Fruit fly (Drosophila melanogaster) S2 (cell line): ENCODE results near the gene CG2604.

Source experiments
- CG8478 ChIP-seq: fragments of >200 bp; optimal IDR thresholded peaks from 2 replicates; lab custom pipeline; 2018
- CTCF ChIP-seq, 2 experiments: fragments of >200 bp; optimal IDR thresholded peaks; 2 replicates each; lab custom pipeline; 2018

CG2604 gene

dm6 chr3R:5249308-5249707 is 26.1 kb upstream of the CG2604 start:
- TF ChIP-seq CTCF (optimal IDR thresholded peaks at IDR 0.05; lab: Kevin White, UChicago) (no peak), CG8478 (lab: Kevin White, UChicago) (no peak)

- TF ChIP-seq CTCF (optimal IDR thresholded peaks at IDR 0.05; lab: Kevin White, UChicago) (no peak), CG8478 (lab: Kevin White, UChicago) (no peak)
Observed at dm6 chr3R:5246950-5247349, 23.8 kb upstream of the CG2604 start.

- no peak for TF ChIP-seq CTCF (optimal IDR thresholded peaks at IDR 0.05; lab: Kevin White, UChicago)
- no peak for TF ChIP-seq CG8478 (lab: Kevin White, UChicago)
Observed at dm6 chr3R:5240721-5241120, 17.6 kb upstream of the CG2604 start, which contains the start of gene CG33293. Gene CG33293, minus strand, starts transcription at chr3R:5240735.

dm6 chr3R:5237215-5237614 is 14.1 kb upstream of the CG2604 start, which contains the start of gene rtp:
Gene rtp, minus strand, starts transcription at chr3R:5237315.
- TF ChIP-seq CG8478 (lab: Kevin White, UChicago) (no peak), CTCF (optimal IDR thresholded peaks at IDR 0.05; lab: Kevin White, UChicago) (no peak)

dm6 chr3R:5232197-5232607 is 9.0 kb upstream of the CG2604 start, which contains the start of the genes Kat60 and Mms19:
Gene Kat60, minus strand, starts transcription at chr3R:5232209.
Gene Mms19, plus strand, starts transcription at chr3R:5232543.
- TF ChIP-seq CG8478 (lab: Kevin White, UChicago) (no peak), CTCF (optimal IDR thresholded peaks at IDR 0.05; lab: Kevin White, UChicago) (peak in 1 of 2 experiments; percentile 2)

dm6 chr3R:5231383-5232196 is 8.4 kb upstream of the CG2604 start:
- TF ChIP-seq CTCF (optimal IDR thresholded peaks at IDR 0.05; lab: Kevin White, UChicago) (no peak), CG8478 (lab: Kevin White, UChicago) (no peak)

dm6 chr3R:5229458-5229857 is 6.3 kb upstream of the CG2604 start:
- no peak for TF ChIP-seq CTCF (optimal IDR thresholded peaks at IDR 0.05; lab: Kevin White, UChicago)
- TF ChIP-seq CG8478 (lab: Kevin White, UChicago) = no peak

dm6 chr3R:5226025-5226424 is 2.9 kb upstream of the CG2604 start, which contains the start of gene Vps37B:
Gene Vps37B, plus strand, starts transcription at chr3R:5226158.
- TF ChIP-seq CTCF (optimal IDR thresholded peaks at IDR 0.05; lab: Kevin White, UChicago) (no peak), CG8478 (lab: Kevin White, UChicago) (no peak)

dm6 chr3R:5223839-5224238 is 674 bp upstream of the CG2604 start, which contains the start of gene CG14664:
Gene CG14664, plus strand, starts transcription at chr3R:5224139.
- TF ChIP-seq CG8478 (lab: Kevin White, UChicago) (no peak), CTCF (optimal IDR thresholded peaks at IDR 0.05; lab: Kevin White, UChicago) (no peak)

dm6 chr3R:5219466-5219865 is 3.7 kb downstream of the CG2604 start, which contains the start of the genes Prosbeta2R2 and CG1116:
Gene Prosbeta2R2, minus strand, starts transcription at chr3R:5219528.
Gene CG1116, plus strand, starts transcription at chr3R:5219657.
- no peak for TF ChIP-seq CTCF (optimal IDR thresholded peaks at IDR 0.05; lab: Kevin White, UChicago)
- no peak for TF ChIP-seq CG8478 (lab: Kevin White, UChicago)

dm6 chr3R:5217278-5217714 is 5.9 kb downstream of the CG2604 start, which contains the start of gene cno:
Gene cno, minus strand, starts transcription at chr3R:5217456.
- TF ChIP-seq CG8478 (lab: Kevin White, UChicago) (no peak), CTCF (optimal IDR thresholded peaks at IDR 0.05; lab: Kevin White, UChicago) (peak; percentile 53 to 66)

dm6 chr3R:5216308-5216765 is 6.8 kb downstream of the CG2604 start:
- TF ChIP-seq CTCF (optimal IDR thresholded peaks at IDR 0.05; lab: Kevin White, UChicago) = peak; percentile 82 to 85
- TF ChIP-seq CG8478 (lab: Kevin White, UChicago) = no peak

- TF ChIP-seq CG8478 (lab: Kevin White, UChicago) = no peak
- no peak for TF ChIP-seq CTCF (optimal IDR thresholded peaks at IDR 0.05; lab: Kevin White, UChicago)
Observed at dm6 chr3R:5215334-5216307, 7.5 kb downstream of the CG2604 start.
